Worm (Caenorhabditis elegans): ENCODE results near the gene trr-1.
A peak's percentile ranks its signal among the peaks of the same experiment; 100 is the strongest.

The trr-1 gene

ce11 chrII:11635745-11636161 is 40.0 kb downstream of the trr-1 start:
- TF ChIP-seq F44E2.7 (GFP tag; IDR thresholded peaks at IDR 0.05) (0 out of 2 replicates have a peak, but pooled peaks have one; percentile 21), nhr-237 (tag; optimal IDR thresholded peaks at IDR 0.05) (peak; percentile 9), cey-2 (tag; optimal IDR thresholded peaks at IDR 0.05; ENCODE audit: borderline replicate concordance, insufficient read depth) (peak; percentile 67), egl-43 (GFP tag; IDR thresholded peaks at IDR 0.05) (peak; percentile 71; the same call in 1 of the 2 replicates), aly-2 (tag; optimal IDR thresholded peaks at IDR 0.05) (no peak), tag-97 (GFP tag; IDR thresholded peaks at IDR 0.05) (no peak), daf-12 (tag; optimal IDR thresholded peaks at IDR 0.05) (no peak), hmg-1.1 (GFP tag; IDR thresholded peaks at IDR 0.05) (peak; percentile 72), F10B5.3 (tag; optimal IDR thresholded peaks at IDR 0.05) (no peak), jun-1 (tag; optimal IDR thresholded peaks at IDR 0.05) (peak; percentile 81), php-3 (GFP tag; IDR thresholded peaks at IDR 0.05) (0 out of 2 replicates have a peak, but pooled peaks have one; percentile 45), nhr-48 (tag; optimal IDR thresholded peaks at IDR 0.05) (peak; percentile 92), mdt-29 (GFP tag; IDR thresholded peaks at IDR 0.05) (no peak), ces-1 (GFP tag; optimal IDR thresholded peaks at IDR 0.05) (peak; percentile 14), nhr-25 (tag; optimal IDR thresholded peaks at IDR 0.05; ENCODE audit: borderline replicate concordance, insufficient read depth) (peak; percentile 94), sdz-12 (GFP tag; optimal IDR thresholded peaks at IDR 0.05) (no peak), dmd-9 (GFP tag; IDR thresholded peaks at IDR 0.05) (peak; percentile 60; the same call in 1 of the 2 replicates), dmd-8 (GFP tag; IDR thresholded peaks at IDR 0.05) (no peak), lin-29 (GFP tag; IDR thresholded peaks at IDR 0.05) (no peak), ZK337.2 (GFP tag; IDR thresholded peaks at IDR 0.05) (no peak), nhr-11 (tag; optimal IDR thresholded peaks at IDR 0.05) (peak; percentile 86), nhr-42 (GFP tag; IDR thresholded peaks at IDR 0.05) (no peak), pqm-1 (tag; optimal IDR thresholded peaks at IDR 0.05) (peak; percentile 25), daf-16 (GFP tag; optimal IDR thresholded peaks at IDR 0.05) (peak in 1 of 2 experiments; percentile 48), daf-16 (tag; optimal IDR thresholded peaks at IDR 0.05) (peak; percentile 76), skn-1 (tag; optimal IDR thresholded peaks at IDR 0.05) (no peak), unc-130 (GFP tag; optimal IDR thresholded peaks at IDR 0.05) (no peak), fkh-10 (GFP tag; optimal IDR thresholded peaks at IDR 0.05) (peak; percentile 37), D1046.2 (GFP tag; IDR thresholded peaks at IDR 0.05) (no peak), arid-1 (GFP tag; conservative IDR thresholded peaks at IDR 0.05) (peak; percentile 45), snpc-1.2 (GFP tag; IDR thresholded peaks at IDR 0.05) (0 out of 2 replicates have a peak, but pooled peaks have one; percentile 28), tra-1 (GFP tag; IDR thresholded peaks at IDR 0.05) (peak; percentile 57; the same call in 1 of the 2 replicates), dpl-1 (GFP tag; optimal IDR thresholded peaks at IDR 0.05) (peak; percentile 32), egl-27 (tag; optimal IDR thresholded peaks at IDR 0.05) (no peak), mxl-2 (GFP tag; conservative IDR thresholded peaks at IDR 0.05) (0 out of 2 replicates have a peak, but pooled peaks have one; percentile 57), lin-38 (GFP tag; IDR thresholded peaks at IDR 0.05) (peak; percentile 45; the same call in 1 of the 2 replicates), zip-11 (GFP tag; IDR thresholded peaks at IDR 0.05) (no peak), rbr-2 (tag; optimal IDR thresholded peaks at IDR 0.05) (peak; percentile 80), zfp-2 (tag; optimal IDR thresholded peaks at IDR 0.05) (no peak), daf-8 (GFP tag; IDR thresholded peaks at IDR 0.05) (no peak), mep-1 (tag; optimal IDR thresholded peaks at IDR 0.05) (peak; percentile 87), fos-1 (tag; optimal IDR thresholded peaks at IDR 0.05) (peak; percentile 64), madf-9 (GFP tag; conservative IDR thresholded peaks at IDR 0.05) (no peak; the same call in 1 of the 2 replicates), R02D3.7 (tag; optimal IDR thresholded peaks at IDR 0.05) (no peak), vab-7 (GFP tag; IDR thresholded peaks at IDR 0.05) (no peak), ceh-20 (GFP tag; IDR thresholded peaks at IDR 0.05) (0 out of 2 replicates have a peak, but pooled peaks have one; percentile 6), lin-1 (GFP tag; IDR thresholded peaks at IDR 0.05) (0 out of 2 replicates have a peak, but pooled peaks have one; percentile 15), ceh-32 (tag; optimal IDR thresholded peaks at IDR 0.05; ENCODE audit: poor library complexity) (no peak), saeg-2 (GFP tag; IDR thresholded peaks at IDR 0.05) (peak; percentile 45; the same call in 1 of the 2 replicates), nhr-76 (tag; optimal IDR thresholded peaks at IDR 0.05) (no peak), ceh-82 (tag; optimal IDR thresholded peaks at IDR 0.05) (no peak)

Measured in whole organism, L4 larva.